Fruit fly (Drosophila melanogaster): ENCODE measurements around the gene CG34015.

The CG34015 gene

DNA sequence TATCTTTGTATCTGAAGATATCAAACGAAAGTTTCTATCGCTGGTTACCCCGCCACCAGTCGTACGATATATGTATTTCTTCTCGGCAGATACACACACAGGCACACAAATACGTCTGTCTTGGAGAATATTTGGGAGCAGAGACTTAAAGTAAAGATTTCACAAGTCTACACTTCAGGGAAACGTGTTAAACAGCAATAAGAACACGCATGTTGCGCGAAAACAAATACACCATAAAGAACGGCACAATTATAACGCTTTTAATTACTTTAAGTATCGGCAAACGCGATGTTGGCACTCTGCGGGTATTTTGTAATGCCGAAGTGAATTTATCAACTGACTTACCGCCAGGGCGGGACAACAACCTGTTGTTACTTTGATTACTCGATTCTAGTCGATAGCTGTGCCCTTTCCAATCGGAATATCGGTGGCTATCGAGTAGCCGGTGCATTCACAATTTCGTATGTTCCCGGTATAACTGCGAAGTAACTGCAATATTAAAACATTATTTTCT, 26.1 kb downstream of the CG34015 start, which contains the start of gene AnxB11 (continued):
- TF ChIP-seq CG11560 (tag; IDR thresholded peaks at IDR 0.05), result peak; percentile 98
- peak; percentile 17 for TF ChIP-seq lab (GFP tag; optimal IDR thresholded peaks at IDR 0.05)
- peak; percentile 51 for TF ChIP-seq pros (GFP tag; optimal IDR thresholded peaks at IDR 0.05)

dm6 chrX:16420878-16421277, 27.2 kb downstream of the CG34015 start:
- no peak for TF ChIP-seq crol (GFP tag; IDR thresholded peaks at IDR 0.05)
- no peak for TF ChIP-seq Dll (GFP tag; IDR thresholded peaks at IDR 0.05; ENCODE audit: partially characterized antibody)
- no peak for TF ChIP-seq chm (GFP tag; IDR thresholded peaks at IDR 0.05)
- no peak for TF ChIP-seq aop (GFP tag; IDR thresholded peaks at IDR 0.05)
- TF ChIP-seq CG4282 (GFP tag; optimal IDR thresholded peaks at IDR 0.05), result no peak
- TF ChIP-seq CG10274 (GFP tag; optimal IDR thresholded peaks at IDR 0.05), result no peak

DNA sequence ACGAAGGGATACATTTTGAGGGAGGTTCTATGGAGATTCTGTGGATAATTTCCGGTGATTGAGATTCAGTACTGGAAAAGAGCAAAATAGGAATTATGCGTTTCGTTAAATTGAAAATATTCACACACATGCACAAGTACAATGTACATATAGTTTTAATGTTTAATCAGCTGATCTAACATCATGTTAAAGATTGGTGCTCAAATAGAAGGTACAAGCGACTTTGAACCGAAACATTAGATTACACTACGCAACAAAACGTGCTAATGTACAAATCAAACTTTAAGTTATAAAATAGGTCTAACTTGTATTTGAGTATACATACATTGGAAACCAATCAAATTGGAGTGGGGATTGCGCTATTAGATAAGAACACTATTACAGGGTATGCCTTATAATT, 28.1 kb downstream of the CG34015 start:
- TF ChIP-seq CG6765 (GFP tag; optimal IDR thresholded peaks at IDR 0.05) (peak; percentile 11), CG2678 (tag; optimal IDR thresholded peaks at IDR 0.05) (peak; percentile 42), CG6791 (GFP tag; IDR thresholded peaks at IDR 0.05; ENCODE audit: partially characterized antibody) (no peak), ac (GFP tag; optimal IDR thresholded peaks at IDR 0.05) (no peak), Ada2b (GFP tag; IDR thresholded peaks at IDR 0.05) (no peak), BtbVII (GFP tag; optimal IDR thresholded peaks at IDR 0.05) (peak; percentile 26), unpg (GFP tag; optimal IDR thresholded peaks at IDR 0.05) (peak; percentile 17), Fer1 (GFP tag; optimal IDR thresholded peaks at IDR 0.05) (peak; percentile 50), Asciz (GFP tag; optimal IDR thresholded peaks at IDR 0.05) (peak; percentile 2), CG15514 (GFP tag; optimal IDR thresholded peaks at IDR 0.05) (peak; percentile 34), gfzf (GFP tag; optimal IDR thresholded peaks at IDR 0.05) (no peak), run (tag; optimal IDR thresholded peaks at IDR 0.05) (no peak), Meics (GFP tag; optimal IDR thresholded peaks at IDR 0.05) (peak; percentile 3), CG16779 (GFP tag; IDR thresholded peaks at IDR 0.05) (no peak), CG31365 (tag; optimal IDR thresholded peaks at IDR 0.05) (peak; percentile 8), pan (optimal IDR thresholded peaks at IDR 0.05) (no peak), pan (GFP tag; optimal IDR thresholded peaks at IDR 0.05 in 1 of 2, IDR thresholded peaks at IDR 0.05 in 1 of 2) (peak in 1 of 2 experiments; percentile 14), Fer3 (tag; optimal IDR thresholded peaks at IDR 0.05) (peak; percentile 3), Gug (GFP tag; IDR thresholded peaks at IDR 0.05) (no peak), Dbx (GFP tag; IDR thresholded peaks at IDR 0.05) (no peak), crol (GFP tag; IDR thresholded peaks at IDR 0.05) (no peak), fd3F (GFP tag; optimal IDR thresholded peaks at IDR 0.05) (peak; percentile 10), H2.0 (GFP tag; IDR thresholded peaks at IDR 0.05) (no peak), gcm2 (GFP tag; optimal IDR thresholded peaks at IDR 0.05) (no peak), wek (GFP tag; optimal IDR thresholded peaks at IDR 0.05) (peak; percentile 6), CG13296 (GFP tag; optimal IDR thresholded peaks at IDR 0.05) (peak; percentile 52), mirr (GFP tag; optimal IDR thresholded peaks at IDR 0.05) (peak; percentile 46), ase (GFP tag; IDR thresholded peaks at IDR 0.05) (no peak), D19B (GFP tag; optimal IDR thresholded peaks at IDR 0.05) (peak; percentile 67), Hmr (GFP tag; optimal IDR thresholded peaks at IDR 0.05) (peak; percentile 43), stc (GFP tag; IDR thresholded peaks at IDR 0.05) (no peak), tll (GFP tag; optimal IDR thresholded peaks at IDR 0.05) (no peak), HLH3B (GFP tag; IDR thresholded peaks at IDR 0.05) (0 out of 2 replicates have a peak, but pooled peaks have one; percentile 16), CG3847 (GFP tag; IDR thresholded peaks at IDR 0.05) (no peak), CG12769 (tag; optimal IDR thresholded peaks at IDR 0.05) (peak; percentile 23), CG12071 (GFP tag; optimal IDR thresholded peaks at IDR 0.05) (peak; percentile 51), bigmax (GFP tag; optimal IDR thresholded peaks at IDR 0.05) (no peak), CG9727 (GFP tag; optimal IDR thresholded peaks at IDR 0.05) (no peak), CG3281 (GFP tag; optimal IDR thresholded peaks at IDR 0.05) (peak; percentile 12)
